Worm (Caenorhabditis elegans) whole organism, young adult: ENCODE results near the gene cysl-2.

Experiments
- B0336.3 ChIP-seq: fragments of 200-800 bp; sonication (Bioruptor generic); IDR thresholded peaks from 2 replicates; pipeline ENCODE4 v1.3.6; 2022; ENCODE audit warnings: missing genetic modification characterization, missing compliant biosample characterization
- F22D6.2 ChIP-seq: sonication (generic microtip); optimal IDR thresholded peaks from 2 replicates; lab custom pipeline; 2016; ENCODE audit warnings: mild to moderate bottlenecking, missing genetic modification characterization, missing compliant biosample characterization
- F23B12.7 ChIP-seq: sonication (generic microtip); optimal IDR thresholded peaks from 2 replicates; lab custom pipeline; 2017; ENCODE audit warnings: missing genetic modification characterization, mild to moderate bottlenecking, missing compliant biosample characterization, antibody characterized with exemption, moderate library complexity; ENCODE audit not compliant: insufficient read depth
- F37B4.10 ChIP-seq: fragments of 200-800 bp; sonication (Bioruptor generic); IDR thresholded peaks from 2 replicates; pipeline ENCODE4 v1.3.6; 2022; ENCODE audit warnings: missing genetic modification characterization, missing compliant biosample characterization
- F52B5.7 ChIP-seq: sonication (generic microtip); optimal IDR thresholded peaks from 2 replicates; lab custom pipeline; 2016; ENCODE audit warnings: mild to moderate bottlenecking, missing genetic modification characterization, missing compliant biosample characterization
- F57C9.4 ChIP-seq: sonication (generic microtip); optimal IDR thresholded peaks from 2 replicates; lab custom pipeline; 2017; ENCODE audit warnings: mild to moderate bottlenecking, missing genetic modification characterization, missing compliant biosample characterization
- T07F8.4 ChIP-seq: sonication (generic microtip); optimal IDR thresholded peaks from 2 replicates; lab custom pipeline; 2016; ENCODE audit warnings: mild to moderate bottlenecking, missing genetic modification characterization, moderate library complexity, missing compliant biosample characterization
- T26A5.8 ChIP-seq: sonication (generic microtip); optimal IDR thresholded peaks from 2 replicates; lab custom pipeline; 2016; ENCODE audit warnings: missing genetic modification characterization, missing compliant biosample characterization
- Y53G8AR.9 ChIP-seq: fragments of 200-800 bp; sonication (Bioruptor generic); conservative IDR thresholded peaks from 2 replicates; pipeline ENCODE4 v1.3.6; 2022; ENCODE audit warnings: missing genetic modification reagents, missing genetic modification characterization, missing compliant biosample characterization
- Y56A3A.18 ChIP-seq: fragments of 200-800 bp; sonication (Bioruptor generic); IDR thresholded peaks from 2 replicates; pipeline ENCODE4 v1.3.6; 2022; ENCODE audit warnings: missing genetic modification reagents, missing genetic modification characterization, missing compliant biosample characterization
- akir-1 ChIP-seq: fragments of 200-800 bp; sonication (Bioruptor generic); optimal IDR thresholded peaks from 2 replicates; lab custom pipeline; 2018; ENCODE audit warnings: mild to moderate bottlenecking, missing genetic modification characterization, moderate library complexity, missing compliant biosample characterization
- aptf-3 ChIP-seq: fragments of 200-800 bp; sonication (Bioruptor generic); IDR thresholded peaks from 2 replicates; pipeline ENCODE4 v1.3.6; 2022; ENCODE audit warnings: missing genetic modification characterization, missing compliant biosample characterization
- atf-7 ChIP-seq: sonication (generic microtip); optimal IDR thresholded peaks from 2 replicates; lab custom pipeline; 2017; ENCODE audit warnings: mild to moderate bottlenecking, missing genetic modification characterization, missing compliant biosample characterization
- attf-3 ChIP-seq: fragments of 200-800 bp; sonication (Bioruptor generic); conservative IDR thresholded peaks from 2 replicates; pipeline ENCODE4 v1.3.6; 2022; ENCODE audit warnings: missing genetic modification reagents, missing genetic modification characterization, missing compliant biosample characterization
- attf-6 ChIP-seq: fragments of 200-800 bp; sonication (Bioruptor generic); IDR thresholded peaks from 2 replicates; pipeline ENCODE4 v1.3.6; 2022; ENCODE audit warnings: missing genetic modification reagents, missing genetic modification characterization, missing compliant biosample characterization
- bed-1 ChIP-seq: fragments of 200-800 bp; sonication (Bioruptor generic); IDR thresholded peaks from 2 replicates; pipeline ENCODE4 v1.3.6; 2022; ENCODE audit warnings: missing genetic modification reagents, missing genetic modification characterization, missing compliant biosample characterization
- bed-2 ChIP-seq: fragments of 200-800 bp; sonication (Bioruptor generic); IDR thresholded peaks from 2 replicates; pipeline ENCODE4 v1.3.6; 2022; ENCODE audit warnings: missing genetic modification reagents, missing genetic modification characterization, missing compliant biosample characterization
- ccch-3 ChIP-seq: fragments of 200-800 bp; sonication (Bioruptor generic); optimal IDR thresholded peaks from 2 replicates; lab custom pipeline; 2018; ENCODE audit warnings: mild to moderate bottlenecking, missing genetic modification characterization, missing compliant biosample characterization
- cebp-2 ChIP-seq: fragments of 200-800 bp; sonication (Bioruptor generic); IDR thresholded peaks from 2 replicates; pipeline ENCODE4 v1.3.6; 2022; ENCODE audit warnings: missing genetic modification characterization, missing compliant biosample characterization
- die-1 ChIP-seq: sonication (generic microtip); optimal IDR thresholded peaks from 2 replicates; lab custom pipeline; 2016; ENCODE audit warnings: missing genotype, mild to moderate bottlenecking, missing genetic modification characterization, missing compliant biosample characterization
- dox-1 ChIP-seq: fragments of 200-800 bp; sonication (Bioruptor generic); IDR thresholded peaks from 2 replicates; pipeline ENCODE4 v1.3.6; 2022; ENCODE audit warnings: missing genetic modification reagents, missing genetic modification characterization, missing compliant biosample characterization
- dpl-1 ChIP-seq: fragments of 150-350 bp; optimal IDR thresholded peaks from 2 replicates; lab custom pipeline; 2014; ENCODE audit warnings: missing biosample characterization, missing genetic modification reagents, missing genetic modification characterization
- efl-1 ChIP-seq: fragments of 150-350 bp; optimal IDR thresholded peaks from 2 replicates; lab custom pipeline; 2014; ENCODE audit warnings: missing biosample characterization, missing genetic modification reagents, missing genetic modification characterization
- ekl-4 ChIP-seq: fragments of 200-800 bp; sonication (Bioruptor generic); IDR thresholded peaks from 2 replicates; pipeline ENCODE4 v1.3.6; 2022; ENCODE audit warnings: missing genetic modification reagents, missing genetic modification characterization, missing compliant biosample characterization
- gei-17 ChIP-seq: fragments of 200-800 bp; sonication (Bioruptor generic); optimal IDR thresholded peaks from 2 replicates; lab custom pipeline; 2018; ENCODE audit warnings: mild to moderate bottlenecking, missing genetic modification characterization, missing compliant biosample characterization
- hlh-12 ChIP-seq: sonication (generic microtip); optimal IDR thresholded peaks from 2 replicates; lab custom pipeline; 2016; ENCODE audit warnings: missing genetic modification characterization, missing compliant biosample characterization
- hrde-1 ChIP-seq: sonication (generic microtip); optimal IDR thresholded peaks from 2 replicates; lab custom pipeline; 2016; ENCODE audit warnings: missing genetic modification characterization, mild to moderate bottlenecking, missing compliant biosample characterization, moderate library complexity, missing genotype, missing genetic modification reagents, borderline replicate concordance
- lsy-27 ChIP-seq: sonication (generic microtip); optimal IDR thresholded peaks from 2 replicates; lab custom pipeline; 2017; ENCODE audit warnings: missing genetic modification characterization, mild to moderate bottlenecking, missing compliant biosample characterization, antibody characterized with exemption, missing genotype, borderline replicate concordance; ENCODE audit not compliant: insufficient read depth
- madf-10 ChIP-seq: sonication (generic microtip); optimal IDR thresholded peaks from 2 replicates; lab custom pipeline; 2016; ENCODE audit warnings: mild to moderate bottlenecking, missing genetic modification characterization, missing compliant biosample characterization
- mcd-1 ChIP-seq: fragments of 200-800 bp; sonication (Bioruptor generic); IDR thresholded peaks from 2 replicates; pipeline ENCODE4 v1.3.6; 2022; ENCODE audit warnings: missing genetic modification reagents, missing genetic modification characterization, missing compliant biosample characterization
- mxl-1 ChIP-seq: sonication (generic microtip); optimal IDR thresholded peaks from 2 replicates; lab custom pipeline; 2016; ENCODE audit warnings: missing genetic modification characterization, missing compliant biosample characterization
- nfya-1 ChIP-seq: sonication (generic microtip); optimal IDR thresholded peaks from 2 replicates; lab custom pipeline; 2017; ENCODE audit warnings: antibody characterized with exemption, missing compliant biosample characterization, missing genetic modification characterization, borderline replicate concordance; ENCODE audit not compliant: insufficient read depth
- nfya-2 ChIP-seq: fragments of 200-800 bp; sonication (Bioruptor generic); IDR thresholded peaks from 2 replicates; pipeline ENCODE4 v1.3.6; 2022; ENCODE audit warnings: missing genetic modification reagents, missing genetic modification characterization, missing compliant biosample characterization
- nfyb-1 ChIP-seq: fragments of 200-800 bp; sonication (Bioruptor generic); IDR thresholded peaks from 2 replicates; pipeline ENCODE4 v1.3.6; 2022; ENCODE audit warnings: missing genetic modification reagents, missing genetic modification characterization, missing compliant biosample characterization
- nhr-120 ChIP-seq: fragments of 200-800 bp; sonication (Bioruptor generic); IDR thresholded peaks from 2 replicates; pipeline ENCODE4 v1.3.6; 2022; ENCODE audit warnings: missing genetic modification characterization, missing compliant biosample characterization
- nhr-179 ChIP-seq: sonication (generic microtip); optimal IDR thresholded peaks from 2 replicates; lab custom pipeline; 2016; ENCODE audit warnings: mild to moderate bottlenecking, missing genetic modification characterization, missing compliant biosample characterization
- repo-1 ChIP-seq: sonication (generic microtip); optimal IDR thresholded peaks from 2 replicates; lab custom pipeline; 2017; ENCODE audit warnings: mild to moderate bottlenecking, missing genetic modification characterization, missing compliant biosample characterization
- snpc-1.1 ChIP-seq: sonication (generic microtip); optimal IDR thresholded peaks from 2 replicates; lab custom pipeline; 2017; ENCODE audit warnings: missing genetic modification characterization, mild to moderate bottlenecking, missing compliant biosample characterization, antibody characterized with exemption, moderate library complexity, missing genotype, missing genetic modification reagents; ENCODE audit not compliant: insufficient read depth
- snpc-1.3 ChIP-seq: sonication (generic microtip); optimal IDR thresholded peaks from 2 replicates; lab custom pipeline; 2017; ENCODE audit warnings: missing genetic modification characterization, mild to moderate bottlenecking, missing compliant biosample characterization, antibody characterized with exemption, moderate library complexity, missing genotype, missing genetic modification reagents; ENCODE audit not compliant: insufficient read depth
- snpc-3.4 ChIP-seq: sonication (generic microtip); optimal IDR thresholded peaks from 2 replicates; lab custom pipeline; 2017; ENCODE audit warnings: missing genetic modification characterization, mild to moderate bottlenecking, missing compliant biosample characterization, antibody characterized with exemption, moderate library complexity, missing genotype, missing genetic modification reagents
- sptf-2 ChIP-seq: fragments of 200-800 bp; sonication (Bioruptor generic); optimal IDR thresholded peaks from 2 replicates; lab custom pipeline; 2018; ENCODE audit warnings: mild to moderate bottlenecking, missing genetic modification characterization, missing compliant biosample characterization
- tbp1 ChIP-seq: fragments of 200-800 bp; sonication (Bioruptor generic); optimal IDR thresholded peaks from 2 replicates; lab custom pipeline; 2018; ENCODE audit warnings: mild to moderate bottlenecking, missing genetic modification characterization, missing compliant biosample characterization
- unc-62 ChIP-seq: fragments of 150-350 bp; optimal IDR thresholded peaks from 2 replicates; lab custom pipeline; 2014; ENCODE audit warnings: missing biosample characterization, missing genetic modification reagents, missing genetic modification characterization
- xnd-1 ChIP-seq: sonication (generic microtip); optimal IDR thresholded peaks from 2 replicates; lab custom pipeline; 2016; ENCODE audit warnings: missing genotype, missing genetic modification reagents, missing genetic modification characterization, missing compliant biosample characterization
- zim-3 ChIP-seq: sonication (generic microtip); optimal IDR thresholded peaks from 2 replicates; lab custom pipeline; 2017; ENCODE audit warnings: mild to moderate bottlenecking, missing genetic modification characterization, moderate library complexity, missing compliant biosample characterization
- ztf-22 ChIP-seq: fragments of 200-800 bp; sonication (Bioruptor generic); optimal IDR thresholded peaks from 2 replicates; lab custom pipeline; 2018; ENCODE audit warnings: mild to moderate bottlenecking, missing genetic modification characterization, moderate library complexity, missing compliant biosample characterization
- ztf-26 ChIP-seq: sonication (generic microtip); optimal IDR thresholded peaks from 2 replicates; lab custom pipeline; 2017; ENCODE audit warnings: missing genetic modification characterization, missing compliant biosample characterization
- ztf-3 ChIP-seq: fragments of 200-800 bp; sonication (Bioruptor generic); optimal IDR thresholded peaks from 2 replicates; lab custom pipeline; 2018; ENCODE audit warnings: mild to moderate bottlenecking, missing genetic modification characterization, missing compliant biosample characterization

Gene cysl-2

DNA sequence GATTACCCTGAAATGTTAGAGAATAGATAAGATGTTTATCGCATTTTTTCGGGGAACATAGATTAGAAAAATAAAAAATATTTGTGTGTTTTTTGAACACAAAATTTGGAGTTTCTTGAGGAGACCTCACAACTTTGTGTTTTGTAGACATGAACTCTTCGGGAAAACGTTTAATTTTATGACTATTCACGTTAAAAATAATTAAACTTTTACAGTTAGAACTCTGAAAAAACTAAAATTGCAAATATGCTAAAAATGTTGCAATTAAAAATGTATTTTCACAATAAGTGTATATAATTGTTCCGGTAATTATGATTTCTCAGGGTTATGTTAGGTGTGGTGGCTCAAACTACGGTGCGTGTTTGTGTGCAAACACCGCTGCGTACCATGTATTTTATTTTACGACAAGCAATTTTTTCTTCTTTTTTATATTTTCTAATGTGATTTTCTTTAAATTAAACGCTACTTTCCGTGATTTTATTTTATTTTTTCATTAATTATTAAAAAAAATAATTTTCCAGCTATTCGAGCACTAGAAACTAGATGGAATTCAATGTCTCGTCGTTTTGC is 34.1 kb upstream of the cysl-2 start, which contains the start of the genes F57C2.5 and spat-1 (continued):
- TF ChIP-seq T07F8.4 (no peak), zim-3 (tag; lab: Kevin White, UChicago) (no peak), sptf-2 (GFP tag; lab: Kevin White, UChicago) (no peak), nhr-179 (tag; lab: Kevin White, UChicago) (no peak), hlh-12 (tag; lab: Kevin White, UChicago) (no peak), ztf-22 (no peak), ccch-3 (GFP tag; lab: Kevin White, UChicago) (peak; percentile 66), snpc-3.4 (tag; lab: Kevin White, UChicago) (peak; percentile 25), F52B5.7 (no peak), attf-6 (GFP tag; lab: Robert Waterston, UW) (no peak), unc-62 (GFP tag; lab: Kevin White, UChicago) (no peak), nfya-1 (tag; lab: Kevin White, UChicago) (no peak), ztf-26 (tag; lab: Kevin White, UChicago) (no peak), snpc-1.1 (tag; lab: Kevin White, UChicago) (no peak), ekl-4 (no peak), gei-17 (GFP tag; lab: Kevin White, UChicago) (no peak), madf-10 (peak; percentile 80), mxl-1 (no peak), akir-1 (GFP tag; lab: Kevin White, UChicago) (no peak), snpc-1.3 (peak; percentile 36), F22D6.2 (tag; lab: Kevin White, UChicago) (no peak), mcd-1 (GFP tag; lab: Robert Waterston, UW) (peak; percentile 24; the same call in 1 of the 2 replicates), Y56A3A.18 (no peak), dpl-1 (GFP tag; lab: Kevin White, UChicago) (peak; percentile 2), atf-7 (no peak), nfyb-1 (no peak), aptf-3 (no peak), nhr-120 (GFP tag; lab: Robert Waterston, UW) (no peak), lsy-27 (tag; lab: Kevin White, UChicago) (no peak), dox-1 (GFP tag; lab: Robert Waterston, UW) (peak; percentile 68; the same call in 1 of the 2 replicates), Y53G8AR.9 (GFP tag; lab: Robert Waterston, UW) (no peak), repo-1 (tag; lab: Kevin White, UChicago) (no peak), xnd-1 (tag; lab: Kevin White, UChicago) (no peak), tbp1 (peak; percentile 44), ztf-3 (GFP tag; lab: Kevin White, UChicago) (no peak), bed-2 (no peak), efl-1 (GFP tag; lab: Kevin White, UChicago) (no peak), hrde-1 (no peak), B0336.3 (GFP tag; lab: Robert Waterston, UW) (0 out of 2 replicates have a peak, but pooled peaks have one; percentile 23), bed-1 (no peak), F23B12.7 (peak; percentile 47), cebp-2 (GFP tag; lab: Robert Waterston, UW) (no peak), nfya-2 (GFP tag; lab: Robert Waterston, UW) (no peak), die-1 (tag; lab: Kevin White, UChicago) (no peak), T26A5.8 (tag; lab: Kevin White, UChicago) (no peak), attf-3 (GFP tag; lab: Robert Waterston, UW) (peak; percentile 24; the same call in 1 of the 2 replicates), F37B4.10 (GFP tag; lab: Robert Waterston, UW) (no peak), F57C9.4 (tag; lab: Kevin White, UChicago) (no peak)
